Fruit fly (Drosophila melanogaster) whole organism, embryonic: ENCODE measurements around the gene CG31431.

Source experiments
- ATbp ChIP-seq: fragments of 200-800 bp; sonication (Bioruptor generic); optimal IDR thresholded peaks from 2 replicates; lab custom pipeline; 2017; ENCODE audit warnings: missing biosample characterization, mild to moderate bottlenecking, missing genetic modification characterization, missing genetic modification reagents
- Abd-B ChIP-seq: fragments of 200-800 bp; sonication (Bioruptor generic); optimal IDR thresholded peaks from 2 replicates; lab custom pipeline; 2018; ENCODE audit warnings: missing biosample characterization, mild to moderate bottlenecking, missing genetic modification characterization, moderate library complexity
- Aef1 ChIP-seq: fragments of 200-800 bp; sonication (Bioruptor generic); IDR thresholded peaks from 3 replicates; pipeline ENCODE4 v1.3.6; 2022; ENCODE audit warnings: missing biosample characterization, missing genetic modification characterization
- Bgb ChIP-seq: fragments of 200-800 bp; sonication (Bioruptor generic); IDR thresholded peaks from 2 replicates; pipeline ENCODE4 v1.3.6; 2022; ENCODE audit warnings: missing biosample characterization, missing genetic modification characterization; ENCODE audit not compliant: partially characterized antibody
- BtbVII ChIP-seq: fragments of 200-800 bp; sonication (Bioruptor generic); optimal IDR thresholded peaks from 3 replicates; lab custom pipeline; 2017; ENCODE audit warnings: missing biosample characterization, mild to moderate bottlenecking, missing genetic modification characterization
- CG10654 ChIP-seq: fragments of 200-800 bp; sonication (Bioruptor generic); optimal IDR thresholded peaks from 2 replicates; lab custom pipeline; 2016; ENCODE audit warnings: missing biosample characterization, missing genetic modification characterization
- CG11085 ChIP-seq: fragments of 200-800 bp; sonication (Bioruptor generic); IDR thresholded peaks from 2 replicates; pipeline ENCODE4 v1.3.6; 2022; ENCODE audit warnings: missing biosample characterization, missing genetic modification characterization
- CG11696 ChIP-seq: fragments of 200-800 bp; sonication (Bioruptor generic); IDR thresholded peaks from 2 replicates; pipeline ENCODE4 v1.3.6; 2022; ENCODE audit warnings: missing biosample characterization, missing genetic modification characterization
- CG1233 ChIP-seq: fragments of 200-800 bp; sonication (Bioruptor generic); optimal IDR thresholded peaks from 4 replicates; lab custom pipeline; 2018; ENCODE audit warnings: missing biosample characterization, mild to moderate bottlenecking, missing genetic modification characterization
- CG12391 ChIP-seq: fragments of 200-800 bp; sonication (Bioruptor generic); optimal IDR thresholded peaks from 3 replicates; lab custom pipeline; 2018; ENCODE audit warnings: missing biosample characterization, mild to moderate bottlenecking, missing genetic modification characterization, moderate library complexity
- CG13123 ChIP-seq: fragments of 200-800 bp; sonication (Bioruptor generic); optimal IDR thresholded peaks from 2 replicates; lab custom pipeline; 2016; ENCODE audit warnings: missing biosample characterization, missing genetic modification characterization
- CG14014 ChIP-seq: fragments of 200-800 bp; sonication (Bioruptor generic); IDR thresholded peaks from 2 replicates; pipeline ENCODE4 v1.3.6; 2022; ENCODE audit warnings: missing biosample characterization, missing genetic modification characterization
- CG15601 ChIP-seq: fragments of 200-800 bp; sonication (Bioruptor generic); optimal IDR thresholded peaks from 3 replicates; lab custom pipeline; 2019; ENCODE audit warnings: missing biosample characterization, mild to moderate bottlenecking, missing genetic modification characterization, moderate library complexity
- CG15696 ChIP-seq: fragments of 200-800 bp; sonication (Bioruptor generic); optimal IDR thresholded peaks from 2 replicates; lab custom pipeline; 2019; ENCODE audit warnings: missing biosample characterization, mild to moderate bottlenecking, missing genetic modification characterization, moderate library complexity
- CG1647 ChIP-seq: fragments of 200-800 bp; sonication (Bioruptor generic); optimal IDR thresholded peaks from 3 replicates; lab custom pipeline; 2016; ENCODE audit warnings: missing biosample characterization, missing genetic modification characterization
- CG16863 ChIP-seq: fragments of 200-800 bp; sonication (Bioruptor generic); optimal IDR thresholded peaks from 3 replicates; lab custom pipeline; 2016; ENCODE audit warnings: missing biosample characterization, missing genetic modification characterization
- CG18764 ChIP-seq: fragments of 200-800 bp; sonication (Bioruptor generic); optimal IDR thresholded peaks from 3 replicates; lab custom pipeline; 2016; ENCODE audit warnings: missing biosample characterization, missing genetic modification characterization
- CG2120 ChIP-seq: fragments of 200-800 bp; sonication (Bioruptor generic); optimal IDR thresholded peaks from 3 replicates; lab custom pipeline; 2016; ENCODE audit warnings: missing biosample characterization, missing genetic modification characterization
- CG2875 ChIP-seq: fragments of 200-800 bp; sonication (Bioruptor generic); optimal IDR thresholded peaks from 2 replicates; lab custom pipeline; 2017; ENCODE audit warnings: missing biosample characterization, mild to moderate bottlenecking, missing genetic modification characterization, missing genetic modification reagents
- CG31388 ChIP-seq: fragments of 200-800 bp; sonication (Bioruptor generic); optimal IDR thresholded peaks from 2 replicates; lab custom pipeline; 2016; ENCODE audit warnings: missing biosample characterization, missing genetic modification characterization
- CG3163 ChIP-seq: fragments of 200-800 bp; sonication (Bioruptor generic); optimal IDR thresholded peaks from 3 replicates; lab custom pipeline; 2016; ENCODE audit warnings: missing biosample characterization, missing genetic modification characterization
- CG3407 ChIP-seq: fragments of 200-800 bp; sonication (Bioruptor generic); optimal IDR thresholded peaks from 2 replicates; lab custom pipeline; 2018; ENCODE audit warnings: missing biosample characterization, mild to moderate bottlenecking, missing genetic modification characterization
- CG4282 ChIP-seq: fragments of 200-800 bp; sonication (Bioruptor generic); optimal IDR thresholded peaks from 2 replicates; lab custom pipeline; 2016; ENCODE audit warnings: missing biosample characterization, missing genetic modification characterization
- CG5245 ChIP-seq: fragments of 200-800 bp; sonication (Bioruptor generic); optimal IDR thresholded peaks from 3 replicates; lab custom pipeline; 2016; ENCODE audit warnings: missing biosample characterization, missing genetic modification characterization
- CG9932 ChIP-seq: fragments of 200-800 bp; sonication (Bioruptor generic); IDR thresholded peaks from 2 replicates; pipeline ENCODE4 v1.3.6; 2022; ENCODE audit warnings: missing biosample characterization, missing genetic modification characterization
- Dp ChIP-seq: fragments of 200-800 bp; sonication (Bioruptor generic); optimal IDR thresholded peaks from 2 replicates; lab custom pipeline; 2018; ENCODE audit warnings: missing biosample characterization, mild to moderate bottlenecking, missing genetic modification characterization, moderate library complexity
- GATAe ChIP-seq: fragments of 200-800 bp; sonication (Bioruptor generic); conservative IDR thresholded peaks from 2 replicates; pipeline ENCODE4 v1.3.6; 2022; ENCODE audit warnings: missing biosample characterization, missing genetic modification characterization
- Mad ChIP-seq: fragments of 200-800 bp; sonication (Bioruptor generic); optimal IDR thresholded peaks from 2 replicates; lab custom pipeline; 2016; ENCODE audit warnings: missing biosample characterization, missing genetic modification characterization
- NK7.1 ChIP-seq: fragments of 200-800 bp; sonication (Bioruptor generic); optimal IDR thresholded peaks from 3 replicates; lab custom pipeline; 2016; ENCODE audit warnings: missing biosample characterization, missing genetic modification characterization
- Scr ChIP-seq: fragments of 200-800 bp; sonication (Bioruptor generic); IDR thresholded peaks from 2 replicates; pipeline ENCODE4 v1.3.6; 2022; ENCODE audit warnings: missing biosample characterization, missing genetic modification characterization; ENCODE audit not compliant: partially characterized antibody
- Sin3A ChIP-seq: fragments of >200 bp; optimal IDR thresholded peaks from 2 replicates; lab custom pipeline; 2018
- Taf1 ChIP-seq: fragments of 200-800 bp; sonication (Bioruptor generic); IDR thresholded peaks from 2 replicates; pipeline ENCODE4 v1.3.6; 2022; ENCODE audit warnings: missing biosample characterization, missing genetic modification characterization
- Usf ChIP-seq: fragments of 200-800 bp; sonication (Bioruptor generic); optimal IDR thresholded peaks from 2 replicates; lab custom pipeline; 2017; ENCODE audit warnings: missing genotype, missing biosample characterization, missing genetic modification characterization
- Xbp1 ChIP-seq: fragments of 200-800 bp; sonication (Bioruptor generic); optimal IDR thresholded peaks from 3 replicates; lab custom pipeline; 2016; ENCODE audit warnings: missing biosample characterization, mild to moderate bottlenecking, missing genetic modification characterization
- ash1 ChIP-seq: fragments of 200-800 bp; sonication (Bioruptor generic); optimal IDR thresholded peaks from 2 replicates; lab custom pipeline; 2018; ENCODE audit warnings: missing biosample characterization, mild to moderate bottlenecking, missing genetic modification characterization
- chif ChIP-seq, 2 experiments: fragments of 200-800 bp; sonication (Bioruptor generic); optimal IDR thresholded peaks; 3 replicates each; lab custom pipeline; 2016; ENCODE audit warnings: missing biosample characterization in 2 of 2, missing genetic modification characterization in 2 of 2
- crc ChIP-seq: fragments of 200-800 bp; sonication (Bioruptor generic); optimal IDR thresholded peaks from 2 replicates; lab custom pipeline; 2016; ENCODE audit warnings: missing biosample characterization, missing genetic modification characterization
- dpn ChIP-seq, 2 experiments: fragments of 200-800 bp; sonication (Bioruptor generic); optimal IDR thresholded peaks; 3 replicates each; lab custom pipeline; 2016; ENCODE audit warnings: missing biosample characterization in 2 of 2, missing genetic modification characterization in 2 of 2
- eve ChIP-seq, 2 experiments: fragments of >200 bp; optimal IDR thresholded peaks; 2 replicates each; lab custom pipeline; 2017; ENCODE audit warnings: missing biosample characterization in 2 of 2, missing genetic modification characterization in 2 of 2
- fd96Cb ChIP-seq: fragments of 200-800 bp; sonication (Bioruptor generic); optimal IDR thresholded peaks from 2 replicates; lab custom pipeline; 2018; ENCODE audit warnings: missing biosample characterization, mild to moderate bottlenecking, missing genetic modification characterization, moderate library complexity
- kay ChIP-seq: fragments of 200-800 bp; sonication (Bioruptor generic); optimal IDR thresholded peaks from 2 replicates; lab custom pipeline; 2016; ENCODE audit warnings: missing biosample characterization, missing genetic modification characterization
- lola ChIP-seq, 3 experiments: fragments of >200 bp in 2 of 3; fragments of 200-800 bp in 1 of 3; sonication (Bioruptor generic) in 1 of 3; optimal IDR thresholded peaks; 2 replicates each; lab custom pipeline; 2017 to 2019; ENCODE audit warnings: missing biosample characterization in 3 of 3, missing genetic modification characterization in 3 of 3, mild to moderate bottlenecking in 1 of 3, moderate library complexity in 1 of 3
- lov ChIP-seq, 2 experiments: fragments of 200-800 bp in 1 of 2; fragments of >200 bp in 1 of 2; sonication (Bioruptor generic) in 1 of 2; IDR thresholded peaks in 1 of 2; optimal IDR thresholded peaks in 1 of 2; 2 replicates in 1 of 2; 3 replicates in 1 of 2; pipeline versions ENCODE4 v1.3.6 to Lab custom; 2017 to 2022; ENCODE audit warnings: missing biosample characterization in 1 of 2, missing genetic modification characterization in 1 of 2
- nau ChIP-seq: fragments of 200-800 bp; sonication (Bioruptor generic); optimal IDR thresholded peaks from 3 replicates; lab custom pipeline; 2017; ENCODE audit warnings: missing biosample characterization, mild to moderate bottlenecking, missing genetic modification characterization, missing genetic modification reagents
- pnt ChIP-seq: fragments of 200-800 bp; sonication (Bioruptor generic); optimal IDR thresholded peaks from 3 replicates; lab custom pipeline; 2016; ENCODE audit warnings: missing biosample characterization, missing genetic modification characterization
- sisA ChIP-seq: fragments of 200-800 bp; sonication (Bioruptor generic); IDR thresholded peaks from 2 replicates; pipeline ENCODE4 v1.3.6; 2022; ENCODE audit warnings: missing biosample characterization, missing genetic modification characterization
- so ChIP-seq: fragments of 200-800 bp; sonication (Bioruptor generic); IDR thresholded peaks from 3 replicates; pipeline ENCODE4 v1.3.6; 2022; ENCODE audit warnings: missing biosample characterization, missing genetic modification characterization
- tup ChIP-seq: fragments of 200-800 bp; sonication (Bioruptor generic); optimal IDR thresholded peaks from 2 replicates; lab custom pipeline; 2016; ENCODE audit warnings: missing biosample characterization, mild to moderate bottlenecking, missing genetic modification characterization, moderate library complexity
- z ChIP-seq: fragments of 200-800 bp; sonication (Bioruptor generic); IDR thresholded peaks from 3 replicates; pipeline ENCODE4 v1.3.6; 2022; ENCODE audit warnings: missing biosample characterization, missing genetic modification characterization

CG31431 gene

DNA sequence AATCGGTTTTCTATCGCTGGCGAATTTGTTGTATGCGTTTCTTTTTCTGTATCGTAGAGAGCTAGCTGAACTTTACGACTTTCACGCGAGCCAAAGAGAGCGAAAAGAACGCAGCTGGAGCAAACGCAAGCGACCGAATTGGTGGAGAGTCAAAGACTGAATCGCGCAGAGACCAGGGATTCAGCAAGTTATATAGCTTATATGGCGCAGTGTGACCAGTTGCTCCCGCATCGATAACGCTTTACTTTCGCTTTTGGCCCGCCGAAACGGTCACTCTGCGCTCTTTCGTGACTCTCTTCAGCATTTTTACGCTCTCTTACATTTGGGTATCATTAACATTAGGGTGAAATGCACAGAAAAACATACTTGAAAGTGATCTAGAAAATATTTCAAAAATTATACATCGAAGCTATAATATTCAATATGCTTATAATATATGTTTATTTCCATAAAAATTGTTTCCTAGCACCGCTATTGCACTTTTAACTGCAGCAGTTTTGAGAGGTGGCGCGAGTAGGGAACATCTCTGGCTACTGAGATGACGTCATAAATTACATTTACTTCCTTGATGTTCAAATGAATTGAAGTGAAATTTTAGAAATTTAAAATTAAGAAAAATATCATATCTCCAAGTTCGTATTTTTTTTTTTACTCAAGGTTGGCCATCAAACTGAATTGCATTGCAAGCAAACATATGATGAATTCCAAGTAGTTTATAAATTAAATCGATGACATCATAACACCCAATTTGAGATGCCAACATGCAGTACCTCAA is 14.2 kb upstream of the CG31431 start, which contains the start of gene glec (continued):
- TF ChIP-seq ash1 (peak; percentile 86), chif (GFP tag; optimal IDR thresholded peaks at IDR 0.05; lab: Kevin White, UChicago) (no peak), nau (no peak), CG5245 (GFP tag; lab: Kevin White, UChicago) (no peak), CG1233 (GFP tag; lab: Kevin White, UChicago) (no peak), CG16863 (GFP tag; lab: Kevin White, UChicago) (no peak), CG1647 (peak; percentile 40), CG12391 (tag; lab: Kevin White, UChicago) (peak; percentile 60), Sin3A (no peak), tup (GFP tag; lab: Kevin White, UChicago) (no peak), lola (GFP tag; optimal IDR thresholded peaks at IDR 0.05; lab: Kevin White, UChicago) (peak in 1 of 3 experiments; percentile 48), pnt (GFP tag; lab: Kevin White, UChicago) (no peak), BtbVII (no peak), CG14014 (GFP tag; lab: Robert Waterston, UW) (peak; percentile 44; the same call in 1 of the 2 replicates), CG9932 (GFP tag; lab: Robert Waterston, UW) (peak; percentile 27; the same call in 1 of the 2 replicates), Xbp1 (peak; percentile 31), Scr (GFP tag; lab: Robert Waterston, UW) (peak; percentile 56), GATAe (no peak), CG3407 (peak; percentile 12), CG10654 (GFP tag; lab: Kevin White, UChicago) (no peak), Bgb (GFP tag; lab: Robert Waterston, UW) (peak; percentile 73), CG31388 (no peak), CG2875 (GFP tag; lab: Kevin White, UChicago) (peak; percentile 48), CG4282 (peak; percentile 26), Dp (GFP tag; lab: Kevin White, UChicago) (peak; percentile 9), Abd-B (GFP tag; lab: Kevin White, UChicago) (no peak), sisA (GFP tag; lab: Robert Waterston, UW) (no peak), NK7.1 (GFP tag; lab: Kevin White, UChicago) (no peak), lov (optimal IDR thresholded peaks at IDR 0.05; lab: Kevin White, UChicago) (no peak), lov (GFP tag; IDR thresholded peaks at IDR 0.05; lab: Robert Waterston, UW) (0 out of 3 replicates have a peak, but pooled peaks have one; percentile 65), kay (GFP tag; lab: Kevin White, UChicago) (peak; percentile 33), CG3163 (GFP tag; lab: Kevin White, UChicago) (peak; percentile 100), CG15601 (no peak), eve (GFP tag; optimal IDR thresholded peaks at IDR 0.05; lab: Kevin White, UChicago) (peak in 1 of 2 experiments; percentile 93), crc (GFP tag; lab: Kevin White, UChicago) (peak; percentile 5), so (GFP tag; lab: Robert Waterston, UW) (peak; percentile 59; the same call in 1 of the 3 replicates), fd96Cb (tag; lab: Kevin White, UChicago) (no peak), Usf (no peak), CG11085 (GFP tag; lab: Robert Waterston, UW) (0 out of 2 replicates have a peak, but pooled peaks have one; percentile 11), Mad (GFP tag; lab: Kevin White, UChicago) (no peak), Aef1 (GFP tag; lab: Robert Waterston, UW) (no peak), dpn (GFP tag; optimal IDR thresholded peaks at IDR 0.05; lab: Kevin White, UChicago) (peak; percentile 19 to 31), CG18764 (GFP tag; lab: Kevin White, UChicago) (no peak), Taf1 (GFP tag; lab: Robert Waterston, UW) (no peak), CG2120 (GFP tag; lab: Kevin White, UChicago) (no peak), CG11696 (GFP tag; lab: Robert Waterston, UW) (peak; percentile 38), CG13123 (GFP tag; lab: Kevin White, UChicago) (no peak), ATbp (peak; percentile 6), CG15696 (tag; lab: Kevin White, UChicago) (no peak), z (GFP tag; lab: Robert Waterston, UW) (no peak)
